Fruit fly (Drosophila melanogaster) whole organism: ENCODE results near the gene CG5445.

Source experiments
- CG8478 ChIP-seq: fragments of >200 bp; optimal IDR thresholded peaks from 2 replicates; lab custom pipeline; 2018; ENCODE audit warnings: inconsistent platforms
- usp ChIP-seq: fragments of >200 bp; optimal IDR thresholded peaks from 2 replicates; lab custom pipeline; 2017; ENCODE audit warnings: missing biosample characterization, missing genetic modification characterization, mixed read lengths

DNA sequence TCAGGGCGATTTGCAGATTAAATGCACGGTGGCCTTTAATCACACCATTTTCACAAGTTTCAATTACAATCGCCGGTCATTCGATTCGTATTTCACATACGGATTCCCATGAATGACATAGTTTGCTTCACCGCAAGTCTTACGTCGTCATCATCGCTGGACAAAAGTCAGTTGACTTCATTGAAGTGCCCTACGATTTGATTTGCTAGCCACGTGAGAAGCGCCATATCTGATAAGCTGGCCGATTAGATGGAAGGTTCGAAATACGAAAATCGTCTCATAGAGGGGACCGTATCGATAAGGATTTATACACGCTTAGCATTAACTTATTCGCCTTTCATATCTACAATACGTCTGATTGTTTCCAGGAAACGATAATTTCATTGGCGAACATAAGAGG, 2.8 kb downstream of the CG5445 start:
- TF ChIP-seq usp (GFP tag; lab: Kevin White, UChicago) (no peak), CG8478 (lab: Kevin White, UChicago) (no peak)
